Worm (Caenorhabditis elegans) whole organism, midembryonic: ENCODE data around the gene oac-22.

Experiments
- T22C8.4 ChIP-seq: fragments of 200-800 bp; sonication (Bioruptor generic); IDR thresholded peaks from 2 replicates; pipeline ENCODE4 v1.3.6; 2022; ENCODE audit warnings: missing genetic modification characterization, missing compliant biosample characterization
- flt-1 ChIP-seq: fragments of 200-800 bp; sonication (Bioruptor generic); IDR thresholded peaks from 2 replicates; pipeline ENCODE4 v1.3.6; 2022; ENCODE audit warnings: missing genetic modification characterization, missing compliant biosample characterization

DNA sequence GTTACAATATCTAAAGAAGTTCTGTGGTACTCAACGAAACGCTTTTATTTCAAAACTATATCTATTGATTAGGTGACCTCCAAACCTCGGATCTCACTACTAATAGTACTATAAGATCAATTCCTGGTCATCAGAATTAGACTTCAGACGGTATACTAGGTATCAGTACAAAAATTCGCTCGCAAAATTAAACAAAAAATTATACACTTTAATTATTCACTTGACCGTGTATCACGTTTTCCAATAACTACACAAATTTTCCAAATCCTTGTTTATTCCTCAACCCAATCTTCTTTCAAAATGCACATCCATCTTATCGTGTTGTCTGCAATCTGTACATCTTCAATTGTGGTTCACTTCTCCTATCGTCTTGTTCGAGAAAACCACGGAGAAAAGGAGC is 32.7 kb downstream of the oac-22 start, which contains the start of gene F56D6.23:
- TF ChIP-seq flt-1 (GFP tag; lab: Robert Waterston, UW) (no peak), T22C8.4 (GFP tag; lab: Robert Waterston, UW) (no peak)
